Fruit fly (Drosophila melanogaster) whole organism, adult: Measurements from ENCODE around the gene CG8665.

ENCODE experiments used
- CG11617 ChIP-seq: fragments of 200-800 bp; sonication (Bioruptor generic); optimal IDR thresholded peaks from 2 replicates; lab custom pipeline; 2017; ENCODE audit warnings: mild to moderate bottlenecking, missing biosample characterization, missing genetic modification reagents, missing genetic modification characterization
- CG14711 ChIP-seq: fragments of 200-800 bp; sonication (Bioruptor generic); optimal IDR thresholded peaks from 2 replicates; lab custom pipeline; 2018; ENCODE audit warnings: missing biosample characterization, mild to moderate bottlenecking, missing genetic modification characterization, moderate library complexity
- CG7045 ChIP-seq: fragments of 200-800 bp; sonication (Bioruptor generic); optimal IDR thresholded peaks from 2 replicates; lab custom pipeline; 2017; ENCODE audit warnings: missing biosample characterization, mild to moderate bottlenecking, missing genetic modification characterization
- Clk ChIP-seq: fragments of 200-800 bp; sonication (Bioruptor generic); optimal IDR thresholded peaks from 2 replicates; lab custom pipeline; 2017; ENCODE audit warnings: missing biosample characterization, missing genetic modification characterization
- Crg-1 ChIP-seq: fragments of 200-800 bp; sonication (Bioruptor generic); optimal IDR thresholded peaks from 2 replicates; lab custom pipeline; 2016; ENCODE audit warnings: missing biosample characterization, missing genetic modification characterization
- bab1 ChIP-seq: fragments of 200-800 bp; sonication (Bioruptor generic); optimal IDR thresholded peaks from 3 replicates; lab custom pipeline; 2019; ENCODE audit warnings: missing biosample characterization, mild to moderate bottlenecking, missing genetic modification characterization, moderate library complexity
- ovo ChIP-seq: fragments of 200-800 bp; sonication (Bioruptor generic); optimal IDR thresholded peaks from 2 replicates; lab custom pipeline; 2016; ENCODE audit warnings: missing biosample characterization, missing genetic modification characterization
- pad ChIP-seq: fragments of 200-800 bp; sonication (Bioruptor generic); optimal IDR thresholded peaks from 3 replicates; lab custom pipeline; 2017; ENCODE audit warnings: missing biosample characterization, missing genetic modification characterization, mild to moderate bottlenecking, moderate library complexity, missing genetic modification reagents

dm6 chr2L:21322161-21322560 is 48.9 kb upstream of the CG8665 start:
- TF ChIP-seq pad (GFP tag; lab: Kevin White, UChicago), result no peak
- TF ChIP-seq Crg-1, result no peak
- TF ChIP-seq CG14711 (tag; lab: Kevin White, UChicago), result no peak
- TF ChIP-seq ovo, result no peak
- TF ChIP-seq CG7045 (GFP tag; lab: Kevin White, UChicago), result no peak
- TF ChIP-seq Clk (GFP tag; lab: Kevin White, UChicago), result no peak
- TF ChIP-seq CG11617 (GFP tag; lab: Kevin White, UChicago), result no peak
- TF ChIP-seq bab1 (GFP tag; lab: Kevin White, UChicago), result no peak
